Worm (Caenorhabditis elegans): ENCODE results near the gene srg-22.

- TF ChIP-seq zag-1 (tag; optimal IDR thresholded peaks at IDR 0.05) (no peak), ama-1 (optimal IDR thresholded peaks at IDR 0.05) (no peak), fkh-10 (GFP tag; optimal IDR thresholded peaks at IDR 0.05) (no peak), mdl-1 (tag; optimal IDR thresholded peaks at IDR 0.05) (no peak)
These were observed 28.6 kb downstream of the srg-22 start for ce11 chrII:3064631-3065030.
